Fruit fly (Drosophila melanogaster) whole organism, embryonic: Measurements from ENCODE around the gene CG13898.

Experiments
- ATbp ChIP-seq: fragments of 200-800 bp; sonication (Bioruptor generic); optimal IDR thresholded peaks from 2 replicates; lab custom pipeline; 2017; ENCODE audit warnings: missing biosample characterization, mild to moderate bottlenecking, missing genetic modification characterization, missing genetic modification reagents
- Ada2b ChIP-seq: fragments of 200-800 bp; sonication (Bioruptor generic); IDR thresholded peaks from 2 replicates; pipeline ENCODE4 v1.3.6; 2022; ENCODE audit warnings: missing biosample characterization, missing genetic modification characterization
- CG10209 ChIP-seq: fragments of 200-800 bp; sonication (Bioruptor generic); optimal IDR thresholded peaks from 3 replicates; lab custom pipeline; 2017; ENCODE audit warnings: missing biosample characterization, mild to moderate bottlenecking, missing genetic modification characterization, missing genetic modification reagents
- CG11247 ChIP-seq: fragments of 200-800 bp; sonication (Bioruptor generic); IDR thresholded peaks from 2 replicates; pipeline ENCODE4 v1.3.6; 2022; ENCODE audit warnings: missing biosample characterization, missing genetic modification characterization
- CG11696 ChIP-seq: fragments of 200-800 bp; sonication (Bioruptor generic); IDR thresholded peaks from 2 replicates; pipeline ENCODE4 v1.3.6; 2022; ENCODE audit warnings: missing biosample characterization, missing genetic modification characterization
- CG13296 ChIP-seq: fragments of 200-800 bp; sonication (Bioruptor generic); optimal IDR thresholded peaks from 3 replicates; lab custom pipeline; 2018; ENCODE audit warnings: missing biosample characterization, mild to moderate bottlenecking, missing genetic modification characterization
- CG13624 ChIP-seq: fragments of 200-800 bp; sonication (Bioruptor generic); optimal IDR thresholded peaks from 2 replicates; lab custom pipeline; 2016; ENCODE audit warnings: missing biosample characterization, missing genetic modification characterization
- CG14667 ChIP-seq: fragments of 200-800 bp; sonication (Bioruptor generic); IDR thresholded peaks from 2 replicates; pipeline ENCODE4 v1.3.6; 2022; ENCODE audit warnings: missing biosample characterization, missing genetic modification characterization
- CG15269 ChIP-seq: fragments of 200-800 bp; sonication (Bioruptor generic); optimal IDR thresholded peaks from 2 replicates; lab custom pipeline; 2018; ENCODE audit warnings: missing biosample characterization, mild to moderate bottlenecking, missing genetic modification characterization, moderate library complexity
- CG3065 ChIP-seq: fragments of 200-800 bp; sonication (Bioruptor generic); optimal IDR thresholded peaks from 2 replicates; lab custom pipeline; 2016; ENCODE audit warnings: missing biosample characterization, missing genetic modification characterization
- CG3726 ChIP-seq: fragments of 200-800 bp; sonication (Bioruptor generic); IDR thresholded peaks from 3 replicates; pipeline ENCODE4, ENCODE4 v1.3.6; 2022; ENCODE audit warnings: missing biosample characterization, missing genetic modification characterization
- CG3995 ChIP-seq: fragments of 200-800 bp; sonication (Bioruptor generic); optimal IDR thresholded peaks from 3 replicates; lab custom pipeline; 2016; ENCODE audit warnings: missing biosample characterization, missing genetic modification characterization
- CG4282 ChIP-seq: fragments of 200-800 bp; sonication (Bioruptor generic); optimal IDR thresholded peaks from 2 replicates; lab custom pipeline; 2016; ENCODE audit warnings: missing biosample characterization, missing genetic modification characterization
- CG6654 ChIP-seq: fragments of 200-800 bp; sonication (Bioruptor generic); optimal IDR thresholded peaks from 2 replicates; lab custom pipeline; 2017; ENCODE audit warnings: missing biosample characterization, mild to moderate bottlenecking, missing genetic modification characterization
- CG6765 ChIP-seq: fragments of 200-800 bp; sonication (Bioruptor generic); optimal IDR thresholded peaks from 3 replicates; lab custom pipeline; 2017; ENCODE audit warnings: missing biosample characterization, mild to moderate bottlenecking, missing genetic modification characterization
- CG7963 ChIP-seq: fragments of 200-800 bp; sonication (Bioruptor generic); IDR thresholded peaks from 3 replicates; pipeline ENCODE4 v1.3.6; 2022; ENCODE audit warnings: missing biosample characterization, missing genetic modification characterization; ENCODE audit not compliant: partially characterized antibody
- CG7987 ChIP-seq: fragments of 200-800 bp; sonication (Bioruptor generic); optimal IDR thresholded peaks from 2 replicates; lab custom pipeline; 2018; ENCODE audit warnings: missing biosample characterization, mild to moderate bottlenecking, missing genetic modification characterization, moderate library complexity
- CG8290 ChIP-seq, 3 experiments: fragments of 200-800 bp; sonication (Bioruptor generic); optimal IDR thresholded peaks; 2 replicates each; lab custom pipeline; 2016 to 2019; ENCODE audit warnings: missing biosample characterization in 3 of 3, missing genetic modification characterization in 3 of 3, mild to moderate bottlenecking in 2 of 3, moderate library complexity in 1 of 3
- CG8388 ChIP-seq: fragments of 200-800 bp; sonication (Bioruptor generic); optimal IDR thresholded peaks from 2 replicates; lab custom pipeline; 2019; ENCODE audit warnings: missing biosample characterization, mild to moderate bottlenecking, missing genetic modification characterization, moderate library complexity
- CG8924 ChIP-seq: fragments of 200-800 bp; optimal IDR thresholded peaks from 3 replicates; lab custom pipeline; 2019; ENCODE audit warnings: missing biosample characterization, mild to moderate bottlenecking, missing genetic modification characterization, moderate library complexity
- CG9215 ChIP-seq: fragments of 200-800 bp; sonication (Bioruptor generic); IDR thresholded peaks from 2 replicates; pipeline ENCODE4 v1.3.6; 2022; ENCODE audit warnings: missing biosample characterization, missing genetic modification characterization
- HLHmδ ChIP-seq: fragments of 200-800 bp; sonication (Bioruptor generic); optimal IDR thresholded peaks from 2 replicates; lab custom pipeline; 2018; ENCODE audit warnings: missing biosample characterization, mild to moderate bottlenecking, missing genetic modification characterization, moderate library complexity
- Lim3 ChIP-seq: fragments of 200-800 bp; sonication (Bioruptor generic); IDR thresholded peaks from 2 replicates; pipeline ENCODE4 v1.3.6; 2022; ENCODE audit warnings: missing biosample characterization, missing genetic modification characterization
- MESR4 ChIP-seq: fragments of 200-800 bp; sonication (Bioruptor generic); optimal IDR thresholded peaks from 2 replicates; lab custom pipeline; 2018; ENCODE audit warnings: missing biosample characterization, mild to moderate bottlenecking, missing genetic modification characterization, moderate library complexity
- Sin3A ChIP-seq: fragments of >200 bp; optimal IDR thresholded peaks from 2 replicates; lab custom pipeline; 2018
- Six4 ChIP-seq: fragments of 200-800 bp; sonication (Bioruptor generic); optimal IDR thresholded peaks from 2 replicates; lab custom pipeline; 2016; ENCODE audit warnings: missing biosample characterization, missing genetic modification characterization
- Sox100B ChIP-seq: fragments of 200-800 bp; sonication (Bioruptor generic); optimal IDR thresholded peaks from 3 replicates; lab custom pipeline; 2018; ENCODE audit warnings: missing biosample characterization, mild to moderate bottlenecking, missing genetic modification characterization
- Tbp ChIP-seq: fragments of >200 bp; optimal IDR thresholded peaks from 2 replicates; lab custom pipeline; 2018; ENCODE audit warnings: missing biosample characterization, missing genetic modification characterization
- Usf ChIP-seq: fragments of 200-800 bp; sonication (Bioruptor generic); optimal IDR thresholded peaks from 2 replicates; lab custom pipeline; 2017; ENCODE audit warnings: missing genotype, missing biosample characterization, missing genetic modification characterization
- Xbp1 ChIP-seq: fragments of 200-800 bp; sonication (Bioruptor generic); optimal IDR thresholded peaks from 3 replicates; lab custom pipeline; 2016; ENCODE audit warnings: missing biosample characterization, mild to moderate bottlenecking, missing genetic modification characterization
- bigmax ChIP-seq: fragments of 200-800 bp; sonication (Bioruptor generic); optimal IDR thresholded peaks from 2 replicates; lab custom pipeline; 2018; ENCODE audit warnings: missing biosample characterization, mild to moderate bottlenecking, missing genetic modification characterization
- caup ChIP-seq: fragments of 200-800 bp; sonication (Bioruptor generic); optimal IDR thresholded peaks from 3 replicates; lab custom pipeline; 2017; ENCODE audit warnings: missing biosample characterization, mild to moderate bottlenecking, missing genetic modification characterization, moderate library complexity; ENCODE audit not compliant: severe bottlenecking
- chm ChIP-seq: fragments of 200-800 bp; sonication (Bioruptor generic); IDR thresholded peaks from 2 replicates; pipeline ENCODE4 v1.3.6; 2022; ENCODE audit warnings: missing biosample characterization, missing genetic modification characterization
- crol ChIP-seq: fragments of 200-800 bp; sonication (Bioruptor generic); IDR thresholded peaks from 2 replicates; pipeline ENCODE4 v1.3.6; 2022; ENCODE audit warnings: missing biosample characterization, missing genetic modification characterization
- da ChIP-seq: fragments of 200-800 bp; sonication (Bioruptor generic); optimal IDR thresholded peaks from 2 replicates; lab custom pipeline; 2016; ENCODE audit warnings: missing biosample characterization, missing genetic modification characterization
- dysf ChIP-seq: fragments of 200-800 bp; sonication (Bioruptor generic); IDR thresholded peaks from 3 replicates; pipeline ENCODE4 v1.3.6; 2022; ENCODE audit warnings: missing biosample characterization, missing genetic modification characterization
- fd64A ChIP-seq: fragments of 200-800 bp; sonication (Bioruptor generic); optimal IDR thresholded peaks from 3 replicates; lab custom pipeline; 2018; ENCODE audit warnings: missing biosample characterization, mild to moderate bottlenecking, missing genetic modification characterization
- gcm ChIP-seq: fragments of 200-800 bp; sonication (Bioruptor generic); optimal IDR thresholded peaks from 2 replicates; lab custom pipeline; 2019; ENCODE audit warnings: missing biosample characterization, mild to moderate bottlenecking, missing genetic modification characterization, moderate library complexity
- gfzf ChIP-seq: fragments of 200-800 bp; sonication (Bioruptor generic); optimal IDR thresholded peaks from 2 replicates; lab custom pipeline; 2016; ENCODE audit warnings: missing biosample characterization, mild to moderate bottlenecking, missing genetic modification characterization, moderate library complexity
- gsb ChIP-seq: fragments of 200-800 bp; sonication (Bioruptor generic); IDR thresholded peaks from 2 replicates; pipeline ENCODE4 v1.3.6; 2022; ENCODE audit warnings: missing biosample characterization, missing genetic modification characterization
- hth ChIP-seq: fragments of >200 bp; optimal IDR thresholded peaks from 2 replicates; lab custom pipeline; 2017; ENCODE audit warnings: inconsistent platforms
- ind ChIP-seq: fragments of 200-800 bp; sonication (Bioruptor generic); optimal IDR thresholded peaks from 3 replicates; lab custom pipeline; 2016; ENCODE audit warnings: missing biosample characterization, missing genetic modification characterization
- nmo ChIP-seq: fragments of 200-800 bp; sonication (Bioruptor generic); optimal IDR thresholded peaks from 2 replicates; lab custom pipeline; 2018; ENCODE audit warnings: missing biosample characterization, mild to moderate bottlenecking, missing genetic modification characterization, moderate library complexity
- pnt ChIP-seq: fragments of 200-800 bp; sonication (Bioruptor generic); optimal IDR thresholded peaks from 3 replicates; lab custom pipeline; 2016; ENCODE audit warnings: missing biosample characterization, missing genetic modification characterization
- repo ChIP-seq: fragments of 200-800 bp; sonication (Bioruptor generic); optimal IDR thresholded peaks from 2 replicates; lab custom pipeline; 2016; ENCODE audit warnings: missing biosample characterization, missing genetic modification characterization
- scrt ChIP-seq: fragments of 200-800 bp; sonication (Bioruptor generic); optimal IDR thresholded peaks from 2 replicates; lab custom pipeline; 2018; ENCODE audit warnings: missing biosample characterization, mild to moderate bottlenecking, missing genetic modification characterization, moderate library complexity
- sna ChIP-seq: fragments of 200-800 bp; sonication (Bioruptor generic); IDR thresholded peaks from 2 replicates; pipeline ENCODE4 v1.3.6; 2022; ENCODE audit warnings: missing biosample characterization, missing genetic modification characterization; ENCODE audit not compliant: partially characterized antibody
- sr ChIP-seq: fragments of 200-800 bp; sonication (Bioruptor generic); IDR thresholded peaks from 3 replicates; pipeline ENCODE4 v1.3.6; 2022; ENCODE audit warnings: missing biosample characterization, missing genetic modification characterization
- wdn ChIP-seq: fragments of 200-800 bp; sonication (Bioruptor generic); IDR thresholded peaks from 2 replicates; pipeline ENCODE4 v1.3.6; 2022; ENCODE audit warnings: missing biosample characterization, missing genetic modification characterization
- zen ChIP-seq: fragments of 200-800 bp; sonication (Bioruptor generic); optimal IDR thresholded peaks from 3 replicates; lab custom pipeline; 2018; ENCODE audit warnings: missing biosample characterization, mild to moderate bottlenecking, missing genetic modification characterization, moderate library complexity
- zfh1 ChIP-seq: fragments of 200-800 bp; sonication (Bioruptor generic); IDR thresholded peaks from 3 replicates; pipeline ENCODE4 v1.3.6; 2022; ENCODE audit warnings: missing biosample characterization, missing genetic modification characterization

CG13898 gene

dm6 chr3L:820332-820731 is 16.5 kb upstream of the CG13898 start (continued):
- TF ChIP-seq Usf (GFP tag; lab: Kevin White, UChicago) (no peak), Tbp (GFP tag; lab: Kevin White, UChicago) (no peak), CG4282 (GFP tag; lab: Kevin White, UChicago) (no peak), bigmax (GFP tag; lab: Kevin White, UChicago) (no peak), nmo (peak; percentile 72), CG8924 (tag; lab: Kevin White, UChicago) (peak; percentile 63), CG8290 (GFP tag; optimal IDR thresholded peaks at IDR 0.05; lab: Kevin White, UChicago) (no peak), CG8290 (tag; optimal IDR thresholded peaks at IDR 0.05; lab: Kevin White, UChicago) (peak in 1 of 2 experiments; percentile 39), CG8388 (peak; percentile 74), Six4 (GFP tag; lab: Kevin White, UChicago) (peak; percentile 57), CG14667 (no peak; the same call in 1 of the 2 replicates), Lim3 (GFP tag; lab: Robert Waterston, UW) (0 out of 2 replicates have a peak, but pooled peaks have one; percentile 28), CG6654 (GFP tag; lab: Kevin White, UChicago) (peak; percentile 18), da (GFP tag; lab: Kevin White, UChicago) (no peak), zfh1 (GFP tag; lab: Robert Waterston, UW) (peak; percentile 65; the same call in 1 of the 3 replicates), CG13624 (GFP tag; lab: Kevin White, UChicago) (no peak), pnt (GFP tag; lab: Kevin White, UChicago) (no peak), CG11696 (GFP tag; lab: Robert Waterston, UW) (peak; percentile 68), gfzf (no peak), fd64A (GFP tag; lab: Kevin White, UChicago) (no peak), ind (GFP tag; lab: Kevin White, UChicago) (peak; percentile 65), chm (peak; percentile 50; the same call in 1 of the 2 replicates), gcm (GFP tag; lab: Kevin White, UChicago) (peak; percentile 73), Ada2b (peak; percentile 77), scrt (GFP tag; lab: Kevin White, UChicago) (peak; percentile 46), CG9215 (GFP tag; lab: Robert Waterston, UW) (peak; percentile 53), HLHmδ (GFP tag; lab: Kevin White, UChicago) (no peak), CG13296 (GFP tag; lab: Kevin White, UChicago) (peak; percentile 69), ATbp (GFP tag; lab: Kevin White, UChicago) (peak; percentile 81), Sin3A (lab: Kevin White, UChicago) (no peak), hth (lab: Kevin White, UChicago) (no peak), crol (GFP tag; lab: Robert Waterston, UW) (no peak), CG3995 (GFP tag; lab: Kevin White, UChicago) (no peak), dysf (GFP tag; lab: Robert Waterston, UW) (peak; percentile 85), sna (GFP tag; lab: Robert Waterston, UW) (no peak), Xbp1 (peak; percentile 74), CG3726 (GFP tag; lab: Robert Waterston, UW) (peak; percentile 57; the same call in 1 of the 3 replicates), CG10209 (GFP tag; lab: Kevin White, UChicago) (peak; percentile 58), gsb (GFP tag; lab: Robert Waterston, UW) (peak; percentile 56; the same call in 1 of the 2 replicates), CG7963 (GFP tag; lab: Robert Waterston, UW) (no peak), sr (GFP tag; lab: Robert Waterston, UW) (no peak), MESR4 (GFP tag; lab: Kevin White, UChicago) (no peak), CG11247 (peak; percentile 68), CG7987 (GFP tag; lab: Kevin White, UChicago) (no peak), zen (tag; lab: Kevin White, UChicago) (peak; percentile 35), CG3065 (GFP tag; lab: Kevin White, UChicago) (no peak), Sox100B (GFP tag; lab: Kevin White, UChicago) (peak; percentile 78), caup (peak; percentile 13), wdn (GFP tag; lab: Robert Waterston, UW) (0 out of 2 replicates have a peak, but pooled peaks have one; percentile 35), CG6765 (GFP tag; lab: Kevin White, UChicago) (no peak), CG15269 (peak; percentile 81), repo (no peak)
